Fruit fly (Drosophila melanogaster) whole organism, pupa: ENCODE data around the gene CG18518.

Experiments used
- CG10348 ChIP-seq: fragments of 200-800 bp; sonication (Bioruptor generic); IDR thresholded peaks from 2 replicates; pipeline ENCODE4 v1.3.6; 2022; ENCODE audit warnings: missing biosample characterization, missing genetic modification characterization
- CG13204 ChIP-seq: fragments of 200-800 bp; sonication (Bioruptor generic); optimal IDR thresholded peaks from 2 replicates; lab custom pipeline; 2018; ENCODE audit warnings: missing biosample characterization, mild to moderate bottlenecking, missing genetic modification characterization, moderate library complexity
- CG14655 ChIP-seq: fragments of 200-800 bp; sonication (Bioruptor generic); optimal IDR thresholded peaks from 3 replicates; lab custom pipeline; 2017; ENCODE audit warnings: mild to moderate bottlenecking, missing biosample characterization, missing genetic modification reagents, missing genetic modification characterization
- CG34367 ChIP-seq: fragments of 200-800 bp; sonication (Bioruptor generic); optimal IDR thresholded peaks from 2 replicates; lab custom pipeline; 2018; ENCODE audit warnings: missing biosample characterization, mild to moderate bottlenecking, missing genetic modification characterization
- CG8159 ChIP-seq: fragments of 200-800 bp; sonication (Bioruptor generic); optimal IDR thresholded peaks from 3 replicates; lab custom pipeline; 2018; ENCODE audit warnings: missing biosample characterization, mild to moderate bottlenecking, missing genetic modification characterization, moderate library complexity
- D1 ChIP-seq: fragments of 200-800 bp; sonication (Bioruptor generic); optimal IDR thresholded peaks from 2 replicates; lab custom pipeline; 2018; ENCODE audit warnings: missing biosample characterization, mild to moderate bottlenecking, missing genetic modification characterization, moderate library complexity
- EcR ChIP-seq: fragments of 200-800 bp; sonication (Bioruptor generic); optimal IDR thresholded peaks from 3 replicates; lab custom pipeline; 2019; ENCODE audit warnings: missing biosample characterization, missing genetic modification characterization, mild to moderate bottlenecking, moderate library complexity, missing genetic modification reagents
- Pif1B ChIP-seq: fragments of 200-800 bp; sonication (Bioruptor generic); optimal IDR thresholded peaks from 3 replicates; lab custom pipeline; 2016; ENCODE audit warnings: missing biosample characterization, missing genetic modification characterization
- Snoo ChIP-seq: fragments of 200-800 bp; sonication (Bioruptor generic); optimal IDR thresholded peaks from 3 replicates; lab custom pipeline; 2017; ENCODE audit warnings: missing biosample characterization, mild to moderate bottlenecking, missing genetic modification characterization, inconsistent platforms
- fd96Ca ChIP-seq: fragments of 200-800 bp; sonication (Bioruptor generic); IDR thresholded peaks from 3 replicates; pipeline ENCODE4 v1.3.6; 2022; ENCODE audit warnings: missing biosample characterization, missing genetic modification characterization
- gl ChIP-seq: fragments of 200-800 bp; sonication (Bioruptor generic); optimal IDR thresholded peaks from 2 replicates; lab custom pipeline; 2018; ENCODE audit warnings: missing biosample characterization, mild to moderate bottlenecking, missing genetic modification characterization
- rn ChIP-seq: fragments of 200-800 bp; sonication (Bioruptor generic); IDR thresholded peaks from 2 replicates; pipeline ENCODE4 v1.3.6; 2022; ENCODE audit warnings: missing biosample characterization, missing genetic modification characterization

dm6 chr2L:15880056-15880455, 44.6 kb upstream of the CG18518 start, which contains the start of gene CG7653:
- no peak for TF ChIP-seq CG34367 (tag; lab: Kevin White, UChicago)
- no peak for TF ChIP-seq Pif1B (GFP tag; lab: Kevin White, UChicago)
- no peak for TF ChIP-seq CG13204
- no peak for TF ChIP-seq Snoo (tag; lab: Kevin White, UChicago)
- TF ChIP-seq gl (tag; lab: Kevin White, UChicago): no peak
- no peak for TF ChIP-seq CG10348 (GFP tag; lab: Robert Waterston, UW)
- no peak for TF ChIP-seq rn (GFP tag; lab: Robert Waterston, UW)
- no peak for TF ChIP-seq CG14655 (GFP tag; lab: Kevin White, UChicago)
- TF ChIP-seq CG8159 (tag; lab: Kevin White, UChicago): no peak
- no peak for TF ChIP-seq fd96Ca
- no peak for TF ChIP-seq EcR (GFP tag; lab: Kevin White, UChicago)
- no peak for TF ChIP-seq D1 (tag; lab: Kevin White, UChicago)
